Worm (Caenorhabditis elegans) whole organism, L2 larva: ENCODE data around the gene spat-1.

ENCODE experiments used
- F13H6.1 ChIP-seq: sonication (generic microtip); optimal IDR thresholded peaks from 2 replicates; lab custom pipeline; 2016; ENCODE audit warnings: missing genetic modification characterization, missing compliant biosample characterization
- Y55F3AM.14 ChIP-seq: fragments of 200-800 bp; sonication (Bioruptor generic); optimal IDR thresholded peaks from 2 replicates; lab custom pipeline; 2018; ENCODE audit warnings: mild to moderate bottlenecking, missing genetic modification characterization, missing compliant biosample characterization
- ZK546.5 ChIP-seq: sonication (generic microtip); optimal IDR thresholded peaks from 2 replicates; lab custom pipeline; 2017; ENCODE audit warnings: missing biosample characterization, missing genetic modification characterization
- alr-1 ChIP-seq: fragments of 150-350 bp; optimal IDR thresholded peaks from 2 replicates; lab custom pipeline; 2014; ENCODE audit warnings: missing biosample characterization, missing genetic modification characterization
- ceh-16 ChIP-seq: fragments of 150-350 bp; optimal IDR thresholded peaks from 2 replicates; lab custom pipeline; 2014; ENCODE audit warnings: missing biosample characterization, missing genetic modification characterization
- ceh-82 ChIP-seq: fragments of 150-350 bp; optimal IDR thresholded peaks from 2 replicates; lab custom pipeline; 2014; ENCODE audit warnings: missing biosample characterization, missing genetic modification characterization
- crh-2 ChIP-seq: sonication (generic microtip); optimal IDR thresholded peaks from 2 replicates; lab custom pipeline; 2017; ENCODE audit warnings: missing biosample characterization, missing genetic modification characterization
- egl-27 ChIP-seq: sonication (generic microtip); optimal IDR thresholded peaks from 3 replicates; lab custom pipeline; 2017; ENCODE audit warnings: missing biosample characterization, missing genetic modification reagents, missing genetic modification characterization
- elt-1 ChIP-seq: fragments of 150-350 bp; optimal IDR thresholded peaks from 2 replicates; lab custom pipeline; 2014; ENCODE audit warnings: missing biosample characterization, missing genetic modification characterization
- elt-3 ChIP-seq: sonication (generic microtip); optimal IDR thresholded peaks from 2 replicates; lab custom pipeline; 2017; ENCODE audit warnings: missing biosample characterization, missing genetic modification characterization
- fos-1 ChIP-seq: fragments of 150-350 bp; optimal IDR thresholded peaks from 2 replicates; lab custom pipeline; 2014; ENCODE audit warnings: missing biosample characterization, missing genetic modification characterization
- gmeb-1 ChIP-seq: fragments of 150-350 bp; optimal IDR thresholded peaks from 2 replicates; lab custom pipeline; 2014; ENCODE audit warnings: missing biosample characterization, missing genetic modification characterization
- lin-39 ChIP-seq: fragments of 150-350 bp; optimal IDR thresholded peaks from 2 replicates; lab custom pipeline; 2014; ENCODE audit warnings: missing biosample characterization, missing genetic modification reagents, missing genetic modification characterization
- lsy-2 ChIP-seq, 2 experiments: fragments of 150-350 bp in 1 of 2; sonication (generic microtip) in 1 of 2; optimal IDR thresholded peaks; 2 replicates each; lab custom pipeline; 2014 to 2017; ENCODE audit warnings: missing biosample characterization in 2 of 2, missing genetic modification characterization in 2 of 2
- mab-5 ChIP-seq: fragments of 150-350 bp; optimal IDR thresholded peaks from 2 replicates; lab custom pipeline; 2014; ENCODE audit warnings: missing biosample characterization, missing genetic modification characterization
- mbf-1 ChIP-seq: sonication (generic microtip); optimal IDR thresholded peaks from 2 replicates; lab custom pipeline; 2017; ENCODE audit warnings: missing biosample characterization, missing genetic modification characterization
- nhr-10 ChIP-seq: sonication (generic microtip); optimal IDR thresholded peaks from 2 replicates; lab custom pipeline; 2017; ENCODE audit warnings: missing biosample characterization, missing genetic modification characterization
- nhr-11 ChIP-seq: fragments of 150-350 bp; optimal IDR thresholded peaks from 2 replicates; lab custom pipeline; 2014; ENCODE audit warnings: missing biosample characterization, missing genetic modification characterization
- nhr-12 ChIP-seq: fragments of 150-350 bp; optimal IDR thresholded peaks from 2 replicates; lab custom pipeline; 2014; ENCODE audit warnings: missing biosample characterization, missing genetic modification characterization
- nhr-129 ChIP-seq: fragments of 150-350 bp; optimal IDR thresholded peaks from 2 replicates; lab custom pipeline; 2014; ENCODE audit warnings: missing biosample characterization, missing genetic modification characterization
- nhr-23 ChIP-seq: fragments of 150-350 bp; optimal IDR thresholded peaks from 2 replicates; lab custom pipeline; 2014; ENCODE audit warnings: missing biosample characterization, missing genetic modification reagents, missing genetic modification characterization
- nhr-237 ChIP-seq: fragments of 150-350 bp; optimal IDR thresholded peaks from 2 replicates; lab custom pipeline; 2014; ENCODE audit warnings: missing biosample characterization, missing genetic modification characterization
- nhr-25 ChIP-seq: fragments of 150-350 bp; sonication (generic microtip); optimal IDR thresholded peaks from 3 replicates; lab custom pipeline; 2014; ENCODE audit warnings: missing biosample characterization, missing genetic modification characterization
- nhr-77 ChIP-seq: fragments of 150-350 bp; optimal IDR thresholded peaks from 2 replicates; lab custom pipeline; 2014; ENCODE audit warnings: missing biosample characterization, missing genetic modification characterization
- sem-4 ChIP-seq: fragments of 150-350 bp; optimal IDR thresholded peaks from 2 replicates; lab custom pipeline; 2014; ENCODE audit warnings: missing biosample characterization, missing genetic modification reagents, missing genetic modification characterization
- sma-3 ChIP-seq: sonication (generic microtip); optimal IDR thresholded peaks from 2 replicates; lab custom pipeline; 2016; ENCODE audit warnings: missing genetic modification reagents, missing genetic modification characterization, missing compliant biosample characterization
- sma-9 ChIP-seq, 2 experiments: fragments of 150-350 bp in 1 of 2; sonication (generic microtip) in 1 of 2; optimal IDR thresholded peaks; 2 replicates each; lab custom pipeline; 2014 to 2016; ENCODE audit warnings: missing genetic modification characterization in 2 of 2, mild to moderate bottlenecking in 1 of 2, missing biosample characterization in 1 of 2, missing compliant biosample characterization in 1 of 2, missing genetic modification reagents in 1 of 2, moderate library complexity in 1 of 2
- snpc-4 ChIP-seq: fragments of 150-350 bp; optimal IDR thresholded peaks from 2 replicates; lab custom pipeline; 2014; ENCODE audit warnings: missing biosample characterization, missing genetic modification characterization
- unc-39 ChIP-seq: fragments of 150-350 bp; optimal IDR thresholded peaks from 2 replicates; lab custom pipeline; 2014; ENCODE audit warnings: missing biosample characterization, missing genetic modification characterization
- unc-62 ChIP-seq: fragments of 150-350 bp; optimal IDR thresholded peaks from 2 replicates; lab custom pipeline; 2014; ENCODE audit warnings: missing biosample characterization, missing genetic modification reagents, missing genetic modification characterization
- zag-1 ChIP-seq: fragments of 150-350 bp; optimal IDR thresholded peaks from 2 replicates; lab custom pipeline; 2014; ENCODE audit warnings: missing biosample characterization, missing genetic modification characterization
- ztf-11 ChIP-seq: sonication (generic microtip); optimal IDR thresholded peaks from 2 replicates; lab custom pipeline; 2017; ENCODE audit warnings: missing biosample characterization, missing genetic modification characterization
- ztf-4 ChIP-seq: fragments of 150-350 bp; optimal IDR thresholded peaks from 2 replicates; lab custom pipeline; 2014; ENCODE audit warnings: missing biosample characterization, missing genetic modification characterization

The spat-1 gene

ce11 chrII:14578013-14578412 is 49.5 kb downstream of the spat-1 start, which contains the start of gene nspb-7:
Gene nspb-7, plus strand, starts transcription at chrII:14578313.
- TF ChIP-seq ztf-11 (tag; lab: Kevin White, UChicago) (no peak), Y55F3AM.14 (GFP tag; lab: Kevin White, UChicago) (no peak), sma-9 (GFP tag; optimal IDR thresholded peaks at IDR 0.05; lab: Kevin White, UChicago) (no peak), sma-9 (tag; optimal IDR thresholded peaks at IDR 0.05; lab: Kevin White, UChicago) (no peak), nhr-23 (tag; lab: Kevin White, UChicago) (no peak), lsy-2 (tag; optimal IDR thresholded peaks at IDR 0.05; lab: Kevin White, UChicago) (no peak), ceh-16 (no peak), ceh-82 (tag; lab: Kevin White, UChicago) (no peak), nhr-10 (tag; lab: Kevin White, UChicago) (no peak), nhr-11 (tag; lab: Kevin White, UChicago) (no peak), snpc-4 (tag; lab: Kevin White, UChicago) (no peak), lin-39 (tag; lab: Kevin White, UChicago) (no peak), sem-4 (tag; lab: Kevin White, UChicago) (no peak), F13H6.1 (tag; lab: Kevin White, UChicago) (no peak), fos-1 (tag; lab: Kevin White, UChicago) (no peak), ZK546.5 (tag; lab: Kevin White, UChicago) (no peak)
- TF ChIP-seq, all 48 proteins: peak for 0

ce11 chrII:14578716-14579115 is 50.2 kb downstream of the spat-1 start, which contains the start of gene C01G12.9:
Gene C01G12.9, plus strand, starts transcription at chrII:14579016.
- TF ChIP-seq nhr-12 (tag; lab: Kevin White, UChicago) (no peak), unc-39 (tag; lab: Kevin White, UChicago) (no peak), mab-5 (tag; lab: Kevin White, UChicago) (no peak), lsy-2 (tag; optimal IDR thresholded peaks at IDR 0.05; lab: Kevin White, UChicago) (no peak), elt-3 (tag; lab: Kevin White, UChicago) (no peak), egl-27 (no peak), ceh-16 (no peak), sma-3 (GFP tag; lab: Kevin White, UChicago) (no peak)
- TF ChIP-seq, all 48 proteins: peak for 0

ce11 chrII:14580549-14580948 is 52.0 kb downstream of the spat-1 start, which contains the start of the genes nspb-8 and nspb-9:
Gene nspb-8, minus strand, starts transcription at chrII:14580649.
Gene nspb-9, plus strand, starts transcription at chrII:14580859.
- TF ChIP-seq gmeb-1 (no peak), egl-27 (no peak), nhr-129 (tag; lab: Kevin White, UChicago) (no peak), zag-1 (tag; lab: Kevin White, UChicago) (no peak), elt-1 (no peak), ztf-11 (tag; lab: Kevin White, UChicago) (no peak), nhr-11 (tag; lab: Kevin White, UChicago) (no peak), F13H6.1 (tag; lab: Kevin White, UChicago) (no peak), crh-2 (tag; lab: Kevin White, UChicago) (no peak), nhr-25 (tag; lab: Kevin White, UChicago) (no peak), ztf-4 (tag; lab: Kevin White, UChicago) (no peak), nhr-237 (tag; lab: Kevin White, UChicago) (no peak), alr-1 (tag; lab: Kevin White, UChicago) (no peak)

ce11 chrII:14582206-14582605 is 53.7 kb downstream of the spat-1 start, which contains the start of gene C01G12.3:
Gene C01G12.3, minus strand, starts transcription at chrII:14582306.
- TF ChIP-seq ZK546.5 (tag; lab: Kevin White, UChicago): no peak
- no peak for TF ChIP-seq nhr-77 (tag; lab: Kevin White, UChicago)
- no peak for TF ChIP-seq snpc-4 (tag; lab: Kevin White, UChicago)
- no peak for TF ChIP-seq unc-62 (GFP tag; lab: Kevin White, UChicago)
- TF ChIP-seq ceh-16: no peak
- no peak for TF ChIP-seq mbf-1 (tag; lab: Kevin White, UChicago)
- no peak for TF ChIP-seq alr-1 (tag; lab: Kevin White, UChicago)
